Worm (Caenorhabditis elegans): ENCODE results near the gene gpx-3.

gpx-3 gene

DNA sequence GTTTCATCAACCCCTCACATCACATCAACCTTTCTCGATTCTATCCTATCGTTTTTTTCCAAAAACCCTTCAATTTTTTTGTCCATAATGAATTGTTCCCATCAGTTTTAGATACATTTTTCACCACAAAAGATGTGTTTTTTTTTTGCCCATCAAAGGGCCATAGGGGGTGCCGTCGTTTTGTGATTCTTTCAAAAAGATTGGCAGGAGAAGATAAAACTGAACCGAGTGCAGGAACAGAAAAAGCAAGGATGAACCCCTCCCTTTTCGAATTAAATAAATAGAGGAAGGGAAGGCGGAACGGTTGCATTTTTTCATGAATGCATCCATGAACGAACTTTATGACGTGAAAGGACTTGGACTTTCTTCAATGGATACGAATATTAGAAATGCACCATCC is 29.2 kb downstream of the gpx-3 start, which contains the start of gene C11E4.7:
TSS of gene C11E4.7 (plus strand) at position 301 of the 400 bp plus-strand sequence.
- no peak for TF ChIP-seq lir-3 (tag; optimal IDR thresholded peaks at IDR 0.05)
- TF ChIP-seq dmd-6 (GFP tag; IDR thresholded peaks at IDR 0.05), result peak; percentile 26; the same call in 1 of the 2 replicates
- peak; percentile 59; the same call in 1 of the 2 replicates for TF ChIP-seq tra-1 (GFP tag; IDR thresholded peaks at IDR 0.05)
- TF ChIP-seq ZK337.2 (GFP tag; IDR thresholded peaks at IDR 0.05), result no peak
- TF ChIP-seq aha-1 (tag), result peak; percentile 29
- no peak for TF ChIP-seq lin-1 (GFP tag; IDR thresholded peaks at IDR 0.05)
- no peak for TF ChIP-seq F49E8.2 (tag; optimal IDR thresholded peaks at IDR 0.05; ENCODE audit: borderline replicate concordance)

DNA sequence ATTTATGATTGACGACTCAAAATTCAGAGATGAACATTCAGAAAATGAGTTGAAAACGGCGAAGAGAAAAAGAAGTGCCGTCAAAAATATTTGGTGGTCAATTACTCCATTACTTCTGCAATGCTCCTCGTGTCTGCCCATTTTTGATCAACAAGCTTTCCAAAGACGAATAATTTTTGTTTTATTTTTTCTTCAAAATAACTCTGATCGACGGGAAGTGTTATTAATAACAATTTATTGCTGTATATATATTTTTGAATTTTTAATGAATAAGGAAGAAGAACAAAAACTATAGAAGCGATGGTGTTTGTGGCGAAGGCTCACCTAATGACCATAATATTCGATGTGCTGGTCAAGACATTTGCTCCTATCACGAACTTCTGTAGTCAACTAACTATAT is 32.4 kb downstream of the gpx-3 start, which contains the start of gene C11E4.8:
TSS of gene C11E4.8 (plus strand) at position 301 of the 400 bp plus-strand sequence.
- no peak for TF ChIP-seq ama-1 (optimal IDR thresholded peaks at IDR 0.05)
- peak in 1 of 2 experiments; percentile 37 for TF ChIP-seq unc-62 (GFP tag; optimal IDR thresholded peaks at IDR 0.05 in 1 of 2)
- no peak for TF ChIP-seq unc-62 (tag; optimal IDR thresholded peaks at IDR 0.05)

DNA sequence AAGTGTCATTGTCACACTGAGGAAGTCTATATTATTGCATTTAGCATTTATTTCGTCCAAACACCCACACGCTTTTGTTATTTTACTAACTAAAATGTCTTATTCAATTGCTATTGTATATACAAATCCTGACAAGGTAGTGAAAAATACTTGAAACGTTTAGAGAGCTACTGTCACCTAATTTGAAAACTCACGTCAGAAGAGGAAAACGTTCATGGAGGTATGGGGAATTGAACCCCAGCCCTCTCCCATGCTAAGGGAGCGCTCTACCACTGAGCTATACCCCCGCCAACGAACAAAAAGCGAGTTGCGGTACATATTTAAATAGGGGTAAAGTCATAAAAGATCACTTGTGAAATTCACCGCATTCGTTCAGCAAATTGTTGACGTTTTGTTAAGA is 34.9 kb downstream of the gpx-3 start:
- TF ChIP-seq tag-97 (GFP tag; IDR thresholded peaks at IDR 0.05) (no peak), nhr-6 (tag; optimal IDR thresholded peaks at IDR 0.05) (no peak), ZK546.5 (tag; optimal IDR thresholded peaks at IDR 0.05) (no peak), pqm-1 (tag; optimal IDR thresholded peaks at IDR 0.05) (no peak), nhr-111 (GFP tag; optimal IDR thresholded peaks at IDR 0.05) (peak; percentile 5), ctbp-1 (GFP tag; IDR thresholded peaks at IDR 0.05) (0 out of 2 replicates have a peak, but pooled peaks have one; percentile 33), Y5F2A.4 (GFP tag; optimal IDR thresholded peaks at IDR 0.05) (no peak), duxl-1 (tag; optimal IDR thresholded peaks at IDR 0.05; ENCODE audit: poor library complexity) (peak; percentile 66), nhr-10 (tag; optimal IDR thresholded peaks at IDR 0.05) (no peak), unc-62 (GFP tag; optimal IDR thresholded peaks at IDR 0.05 in 1 of 2) (no peak), unc-62 (tag; optimal IDR thresholded peaks at IDR 0.05) (no peak), lin-15B (tag; optimal IDR thresholded peaks at IDR 0.05) (no peak), lsy-2 (tag; optimal IDR thresholded peaks at IDR 0.05) (no peak), daf-19 (GFP tag; conservative IDR thresholded peaks at IDR 0.05) (0 out of 2 replicates have a peak, but pooled peaks have one; percentile 24), snpc-4 (tag; optimal IDR thresholded peaks at IDR 0.05) (no peak), skn-1 (tag; optimal IDR thresholded peaks at IDR 0.05) (no peak), gei-8 (GFP tag; optimal IDR thresholded peaks at IDR 0.05) (peak; percentile 3), ceh-82 (tag; optimal IDR thresholded peaks at IDR 0.05) (no peak), saeg-2 (GFP tag; IDR thresholded peaks at IDR 0.05) (0 out of 2 replicates have a peak, but pooled peaks have one; percentile 32), lin-1 (GFP tag; IDR thresholded peaks at IDR 0.05) (peak; percentile 41; the same call in 1 of the 2 replicates), nhr-11 (tag; optimal IDR thresholded peaks at IDR 0.05) (no peak), php-3 (GFP tag; IDR thresholded peaks at IDR 0.05) (peak; percentile 56; the same call in 1 of the 2 replicates), ceh-62 (tag; optimal IDR thresholded peaks at IDR 0.05) (no peak), arid-1 (GFP tag; conservative IDR thresholded peaks at IDR 0.05) (peak; percentile 53), lim-7 (GFP tag; IDR thresholded peaks at IDR 0.05) (peak; percentile 86), dmd-8 (GFP tag; IDR thresholded peaks at IDR 0.05) (peak; percentile 67; the same call in 1 of the 2 replicates), F10B5.3 (tag; optimal IDR thresholded peaks at IDR 0.05) (no peak), ZK337.2 (GFP tag; IDR thresholded peaks at IDR 0.05) (peak; percentile 60; the same call in 1 of the 2 replicates), unc-39 (tag; optimal IDR thresholded peaks at IDR 0.05) (no peak), ama-1 (optimal IDR thresholded peaks at IDR 0.05) (no peak), aly-2 (tag; optimal IDR thresholded peaks at IDR 0.05) (no peak), madf-5 (GFP tag; IDR thresholded peaks at IDR 0.05) (no peak), nhr-76 (tag; optimal IDR thresholded peaks at IDR 0.05) (no peak), nhr-28 (tag; optimal IDR thresholded peaks at IDR 0.05) (no peak), egl-43 (GFP tag; IDR thresholded peaks at IDR 0.05) (no peak), nhr-42 (GFP tag; IDR thresholded peaks at IDR 0.05) (no peak), nhr-237 (tag; optimal IDR thresholded peaks at IDR 0.05) (no peak), daf-8 (GFP tag; IDR thresholded peaks at IDR 0.05) (no peak), mdt-29 (GFP tag; IDR thresholded peaks at IDR 0.05) (peak; percentile 57; the same call in 1 of the 2 replicates), D1046.2 (GFP tag; IDR thresholded peaks at IDR 0.05) (no peak; the same call in 1 of the 2 replicates), daf-12 (tag; optimal IDR thresholded peaks at IDR 0.05) (no peak), T26A8.4 (GFP tag; IDR thresholded peaks at IDR 0.05) (no peak), nhr-48 (tag; optimal IDR thresholded peaks at IDR 0.05) (peak; percentile 35)

Data from whole organism, L4 larva.